Worm (Caenorhabditis elegans) whole organism, mixed stage, embryonic: ENCODE results near the gene mdt-29.

Experiments used
- blmp-1 ChIP-seq: fragments of 150-350 bp; optimal IDR thresholded peaks from 2 replicates; lab custom pipeline; 2014; ENCODE audit warnings: missing biosample characterization, missing genetic modification characterization
- ceh-39 ChIP-seq: fragments of 150-350 bp; optimal IDR thresholded peaks from 2 replicates; lab custom pipeline; 2014; ENCODE audit warnings: missing biosample characterization, missing genetic modification characterization
- drap-1 ChIP-seq: fragments of 200-800 bp; sonication (Bioruptor generic); optimal IDR thresholded peaks from 3 replicates; lab custom pipeline; 2018; ENCODE audit warnings: mild to moderate bottlenecking, missing genetic modification characterization, missing compliant biosample characterization
- elt-1 ChIP-seq: sonication (generic microtip); optimal IDR thresholded peaks from 2 replicates; lab custom pipeline; 2017; ENCODE audit warnings: missing genetic modification characterization, mild to moderate bottlenecking, missing compliant biosample characterization, antibody characterized with exemption, moderate library complexity, borderline replicate concordance; ENCODE audit not compliant: insufficient read depth
- elt-3 ChIP-seq: fragments of 150-350 bp; optimal IDR thresholded peaks from 2 replicates; lab custom pipeline; 2014; ENCODE audit warnings: missing biosample characterization, missing genetic modification characterization
- lin-13 ChIP-seq: fragments of 150-350 bp; optimal IDR thresholded peaks from 2 replicates; lab custom pipeline; 2014; ENCODE audit warnings: missing biosample characterization, missing genetic modification characterization
- mep-1 ChIP-seq: fragments of 150-350 bp; optimal IDR thresholded peaks from 2 replicates; lab custom pipeline; 2017; ENCODE audit warnings: missing biosample characterization, missing genetic modification reagents, missing genetic modification characterization, inconsistent platforms
- nhr-28 ChIP-seq: fragments of 150-350 bp; optimal IDR thresholded peaks from 2 replicates; lab custom pipeline; 2014; ENCODE audit warnings: missing biosample characterization, missing genetic modification characterization
- nhr-76 ChIP-seq: sonication (generic microtip); optimal IDR thresholded peaks from 2 replicates; lab custom pipeline; 2017; ENCODE audit warnings: missing biosample characterization, missing genetic modification characterization
- pha-4 ChIP-seq: fragments of 150-350 bp; optimal IDR thresholded peaks from 2 replicates; lab custom pipeline; 2018; ENCODE audit warnings: missing biosample characterization, missing genetic modification reagents, missing genetic modification characterization
- snpc-4 ChIP-seq: fragments of 150-350 bp; optimal IDR thresholded peaks from 2 replicates; lab custom pipeline; 2014; ENCODE audit warnings: missing biosample characterization, missing genetic modification characterization
- tbx-8 ChIP-seq: fragments of 200-800 bp; sonication (Bioruptor generic); optimal IDR thresholded peaks from 2 replicates; lab custom pipeline; 2018; ENCODE audit warnings: mild to moderate bottlenecking, missing genetic modification characterization, moderate library complexity, missing compliant biosample characterization
- unc-39 ChIP-seq: fragments of 150-350 bp; optimal IDR thresholded peaks from 2 replicates; lab custom pipeline; 2014; ENCODE audit warnings: missing biosample characterization, missing genetic modification characterization
- ztf-11 ChIP-seq: fragments of 150-350 bp; optimal IDR thresholded peaks from 2 replicates; lab custom pipeline; 2014; ENCODE audit warnings: missing biosample characterization, missing genetic modification characterization

DNA sequence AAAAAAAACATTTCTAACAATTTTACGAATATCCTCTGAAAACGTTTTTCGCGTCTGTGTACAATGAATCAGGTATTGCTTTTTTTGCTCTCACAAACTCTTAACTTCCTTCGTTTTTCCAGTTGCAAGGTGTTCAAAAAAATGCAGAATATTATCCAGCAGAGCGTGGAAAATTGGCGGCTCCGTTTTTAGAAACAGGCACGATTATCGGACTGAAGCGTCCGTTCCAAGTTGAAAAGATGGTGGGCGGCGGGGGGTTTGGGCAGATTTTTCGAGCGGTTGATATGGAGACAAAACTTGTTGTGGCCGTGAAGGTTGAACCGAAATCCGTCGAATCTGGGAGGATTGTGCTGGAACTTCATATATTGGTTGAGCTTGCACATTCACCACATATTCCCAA lies 38.0 kb upstream of the mdt-29 start, which contains the start of gene W06F12.3:
- TF ChIP-seq unc-39: no peak
- no peak for TF ChIP-seq elt-3 (tag; lab: Kevin White, UChicago)
- TF ChIP-seq drap-1: no peak
- no peak for TF ChIP-seq ztf-11 (tag; lab: Kevin White, UChicago)
- TF ChIP-seq lin-13 (tag; lab: Kevin White, UChicago): no peak
- TF ChIP-seq pha-4 (tag; lab: Kevin White, UChicago): no peak
- TF ChIP-seq snpc-4: no peak
- no peak for TF ChIP-seq ceh-39 (tag; lab: Kevin White, UChicago)
- TF ChIP-seq tbx-8 (GFP tag; lab: Kevin White, UChicago): no peak
- no peak for TF ChIP-seq nhr-76 (tag; lab: Kevin White, UChicago)
- TF ChIP-seq elt-1 (tag; lab: Kevin White, UChicago): no peak
- no peak for TF ChIP-seq blmp-1 (tag; lab: Kevin White, UChicago)
- TF ChIP-seq nhr-28 (tag; lab: Kevin White, UChicago): no peak
- no peak for TF ChIP-seq mep-1 (tag; lab: Kevin White, UChicago)
